Worm (Caenorhabditis elegans) whole organism, L2 larva: ENCODE measurements around the gene fbxb-43.

Experiments
- alr-1 ChIP-seq: fragments of 150-350 bp; optimal IDR thresholded peaks from 2 replicates; lab custom pipeline; 2014; ENCODE audit warnings: missing biosample characterization, missing genetic modification characterization
- mbf-1 ChIP-seq: sonication (generic microtip); optimal IDR thresholded peaks from 2 replicates; lab custom pipeline; 2017; ENCODE audit warnings: missing biosample characterization, missing genetic modification characterization
- nhr-12 ChIP-seq: fragments of 150-350 bp; optimal IDR thresholded peaks from 2 replicates; lab custom pipeline; 2014; ENCODE audit warnings: missing biosample characterization, missing genetic modification characterization
- nhr-23 ChIP-seq: fragments of 150-350 bp; optimal IDR thresholded peaks from 2 replicates; lab custom pipeline; 2014; ENCODE audit warnings: missing biosample characterization, missing genetic modification reagents, missing genetic modification characterization
- skn-1 ChIP-seq: sonication (generic microtip); optimal IDR thresholded peaks from 2 replicates; lab custom pipeline; 2017; ENCODE audit warnings: missing biosample characterization, missing genetic modification characterization

DNA sequence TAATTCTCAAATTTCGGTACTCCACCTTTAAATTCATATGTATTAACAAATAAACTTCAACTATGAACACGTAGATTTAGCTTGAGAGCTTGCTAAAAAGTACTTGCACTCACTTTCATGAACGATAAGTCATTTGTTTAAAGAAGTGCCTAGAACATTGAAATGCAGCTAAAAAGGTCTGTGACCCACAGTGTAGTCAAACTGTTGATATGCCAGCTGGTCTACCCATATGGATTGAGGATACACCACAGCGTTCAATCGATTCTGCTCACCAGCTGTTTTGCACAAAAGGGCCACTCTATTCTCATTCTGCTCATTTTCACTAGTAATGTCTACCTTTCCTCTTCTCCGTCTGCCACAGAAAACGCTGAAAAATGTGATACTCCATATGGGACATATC is at the start of gene fbxb-43:
- TF ChIP-seq nhr-23 (no peak), nhr-12 (no peak), alr-1 (tag; lab: Kevin White, UChicago) (no peak), mbf-1 (tag; lab: Kevin White, UChicago) (no peak), skn-1 (tag; lab: Kevin White, UChicago) (no peak)
